Fruit fly (Drosophila melanogaster) whole organism: Measurements from ENCODE around the gene Taf3.

Experiments used
- CG8478 ChIP-seq: fragments of >200 bp; optimal IDR thresholded peaks from 2 replicates; lab custom pipeline; 2018; ENCODE audit warnings: inconsistent platforms
- pan ChIP-seq: fragments of >200 bp; optimal IDR thresholded peaks from 2 replicates; lab custom pipeline; 2017
- psq ChIP-seq: fragments of >200 bp; optimal IDR thresholded peaks from 2 replicates; lab custom pipeline; 2017

DNA sequence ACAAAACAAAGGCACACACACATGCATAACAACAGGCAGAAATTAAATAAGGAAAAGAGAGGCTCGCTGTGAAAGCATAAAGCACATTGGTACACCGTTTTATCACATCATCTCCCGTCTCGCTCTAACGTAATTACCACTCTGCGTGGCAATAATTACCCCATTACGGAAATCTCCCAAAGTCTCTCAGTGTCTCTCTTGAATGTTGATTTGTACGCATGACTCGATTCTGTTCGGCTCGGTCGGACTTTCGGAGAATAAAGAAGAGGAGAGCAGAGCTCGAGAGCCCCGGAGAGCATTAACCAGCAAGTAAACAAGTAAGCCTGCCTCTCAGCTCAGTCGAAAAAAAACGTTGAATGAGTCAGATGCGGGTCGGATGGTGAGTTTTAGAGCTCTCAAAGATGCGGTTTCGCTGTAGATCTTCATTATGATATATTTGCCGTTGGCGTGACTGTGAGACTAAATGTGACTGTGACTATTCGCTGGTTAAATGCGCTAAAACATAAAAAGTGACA lies 34.9 kb upstream of the Taf3 start, which contains the start of gene zfh2:
- TF ChIP-seq psq (lab: Kevin White, UChicago) (no peak), pan (lab: Kevin White, UChicago) (no peak), CG8478 (lab: Kevin White, UChicago) (no peak)
